Fruit fly (Drosophila melanogaster): ENCODE measurements around the gene CG32333.

Gene CG32333

dm6 chr3L:1342133-1342580 lies 66.4 kb downstream of the CG32333 start, which contains the start of gene indra:
indra (minus strand) TSS chr3L:1342403.
- no peak for TF ChIP-seq EcR (GFP tag; optimal IDR thresholded peaks at IDR 0.05)
- no peak for TF ChIP-seq usp (GFP tag; optimal IDR thresholded peaks at IDR 0.05)
- no peak for TF ChIP-seq CG8478 (optimal IDR thresholded peaks at IDR 0.05)
- no peak for TF ChIP-seq Dll (optimal IDR thresholded peaks at IDR 0.05)
- TF ChIP-seq psq (optimal IDR thresholded peaks at IDR 0.05): no peak

Measured in whole organism.